Worm (Caenorhabditis elegans): Measurements from ENCODE around the gene fbxa-208.

DNA sequence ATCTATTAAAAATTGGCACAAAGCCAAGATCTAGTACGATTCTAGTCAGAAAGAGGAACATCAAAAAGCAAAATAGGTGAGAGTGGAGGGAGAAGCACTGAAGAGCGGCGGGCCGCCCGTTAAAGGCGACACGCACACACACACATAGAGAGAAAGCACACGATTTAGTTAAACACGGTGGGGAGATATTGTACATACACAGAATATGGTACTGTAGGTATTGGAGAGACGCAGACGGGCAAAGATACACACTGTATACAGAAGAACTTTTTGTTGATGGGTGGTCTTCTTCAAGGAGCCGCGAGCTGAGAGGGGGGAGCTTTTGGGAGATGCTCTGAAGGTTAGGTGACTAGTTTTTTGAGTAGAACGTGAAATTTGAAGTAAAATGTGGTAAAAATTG is 30.4 kb upstream of the fbxa-208 start:
- no peak for TF ChIP-seq nhr-76 (tag; optimal IDR thresholded peaks at IDR 0.05)
- TF ChIP-seq pha-4 (tag; optimal IDR thresholded peaks at IDR 0.05), result peak; percentile 98
- no peak for TF ChIP-seq nhr-12 (tag; optimal IDR thresholded peaks at IDR 0.05)
- TF ChIP-seq lsy-2 (tag; optimal IDR thresholded peaks at IDR 0.05), result peak; percentile 20
- no peak for TF ChIP-seq cnd-1 (tag; optimal IDR thresholded peaks at IDR 0.05)
- no peak for TF ChIP-seq ztf-11 (tag; optimal IDR thresholded peaks at IDR 0.05)
- no peak for TF ChIP-seq ces-1 (GFP tag; optimal IDR thresholded peaks at IDR 0.05)
- TF ChIP-seq lin-32 (GFP tag; optimal IDR thresholded peaks at IDR 0.05), result no peak
- TF ChIP-seq lin-13 (tag; optimal IDR thresholded peaks at IDR 0.05), result no peak
- no peak for TF ChIP-seq nhr-28 (tag; optimal IDR thresholded peaks at IDR 0.05)
- no peak for TF ChIP-seq ceh-43 (GFP tag; optimal IDR thresholded peaks at IDR 0.05)
- TF ChIP-seq sem-2 (GFP tag; optimal IDR thresholded peaks at IDR 0.05), result no peak
